Worm (Caenorhabditis elegans) whole organism, midembryonic: ENCODE data around the gene F10D2.8.

Source experiments
- T22C8.4 ChIP-seq: fragments of 200-800 bp; sonication (Bioruptor generic); IDR thresholded peaks from 2 replicates; pipeline ENCODE4 v1.3.6; 2022; ENCODE audit warnings: missing genetic modification characterization, missing compliant biosample characterization
- cog-1 ChIP-seq: sonication (generic microtip); optimal IDR thresholded peaks from 2 replicates; lab custom pipeline; 2016; ENCODE audit warnings: missing genetic modification characterization, missing compliant biosample characterization
- flt-1 ChIP-seq: fragments of 200-800 bp; sonication (Bioruptor generic); IDR thresholded peaks from 2 replicates; pipeline ENCODE4 v1.3.6; 2022; ENCODE audit warnings: missing genetic modification characterization, missing compliant biosample characterization
- klf-2 ChIP-seq: fragments of 200-800 bp; sonication (Bioruptor generic); conservative IDR thresholded peaks from 2 replicates; pipeline ENCODE4 v1.3.6; 2022; ENCODE audit warnings: missing genetic modification reagents, missing genetic modification characterization, missing compliant biosample characterization
- med-1 ChIP-seq: sonication (generic microtip); optimal IDR thresholded peaks from 2 replicates; lab custom pipeline; 2017; ENCODE audit warnings: missing genetic modification characterization, mild to moderate bottlenecking, missing compliant biosample characterization, antibody characterized with exemption, missing genetic modification reagents; ENCODE audit not compliant: insufficient read depth
- ref-1 ChIP-seq: fragments of 200-800 bp; sonication (Bioruptor generic); conservative IDR thresholded peaks from 2 replicates; pipeline ENCODE4 v1.3.6; 2022; ENCODE audit warnings: missing genetic modification reagents, missing genetic modification characterization, missing compliant biosample characterization
- tab-1 ChIP-seq: fragments of 200-800 bp; sonication (Bioruptor generic); IDR thresholded peaks from 2 replicates; pipeline ENCODE4 v1.3.6; 2022; ENCODE audit warnings: missing genetic modification characterization, missing compliant biosample characterization
- ztf-23 ChIP-seq: fragments of 200-800 bp; sonication (Bioruptor generic); IDR thresholded peaks from 2 replicates; pipeline ENCODE4 v1.3.6; 2022; ENCODE audit warnings: missing genetic modification reagents, missing genetic modification characterization, missing compliant biosample characterization
- ztf-29 ChIP-seq: fragments of 200-800 bp; sonication (Bioruptor generic); IDR thresholded peaks from 2 replicates; pipeline ENCODE4 v1.3.6; 2022; ENCODE audit warnings: missing genetic modification reagents, missing genetic modification characterization, missing compliant biosample characterization

F10D2.8 gene

DNA sequence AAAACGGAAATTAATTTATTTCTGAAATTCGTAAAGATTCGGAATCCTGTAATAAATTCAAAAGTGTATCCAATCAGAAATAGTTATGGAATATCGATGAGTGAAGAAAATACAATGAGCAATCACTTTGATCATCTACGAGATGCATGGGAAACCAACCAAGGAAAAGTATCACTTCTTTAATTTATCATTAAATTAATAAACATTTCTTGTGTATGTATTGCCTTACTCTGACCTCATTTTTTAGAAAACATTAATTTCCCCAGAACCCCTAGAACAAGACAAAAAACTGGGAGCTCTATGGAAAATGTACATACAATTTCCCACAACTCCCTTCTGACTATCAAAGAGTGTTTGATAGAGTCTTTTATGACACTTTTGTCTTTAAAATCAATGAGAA, 16.6 kb downstream of the F10D2.8 start, which contains the start of gene F10D2.16:
Gene F10D2.16 (plus strand): TSS at position 301 of the 400 bp plus-strand sequence.
- TF ChIP-seq T22C8.4 (GFP tag; lab: Robert Waterston, UW), result no peak
- no peak for TF ChIP-seq ztf-23 (GFP tag; lab: Robert Waterston, UW)
- no peak for TF ChIP-seq tab-1 (GFP tag; lab: Robert Waterston, UW)
- TF ChIP-seq med-1, result no peak
- no peak for TF ChIP-seq ztf-29
- no peak for TF ChIP-seq klf-2 (GFP tag; lab: Robert Waterston, UW)
- no peak for TF ChIP-seq cog-1 (tag; lab: Kevin White, UChicago)
- no peak for TF ChIP-seq ref-1 (GFP tag; lab: Robert Waterston, UW)
- no peak for TF ChIP-seq flt-1 (GFP tag; lab: Robert Waterston, UW)

DNA sequence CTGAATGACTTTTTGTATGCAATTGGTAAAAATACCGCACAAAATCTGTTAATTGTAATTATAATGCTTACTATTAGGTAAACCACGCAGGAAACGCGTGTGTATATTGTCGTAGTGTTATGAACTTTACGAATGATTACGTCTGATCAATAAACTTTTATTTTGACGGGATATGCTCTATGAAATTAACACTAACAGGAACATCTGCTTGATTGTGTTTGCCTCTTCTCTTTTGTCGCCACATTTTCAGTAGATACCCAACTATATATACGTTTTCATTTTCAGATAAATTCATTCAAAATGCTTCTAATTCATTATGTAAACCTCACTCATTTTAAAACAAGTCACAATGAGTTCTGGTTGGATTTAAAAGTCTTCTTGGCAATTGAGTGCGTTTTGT, 18.3 kb downstream of the F10D2.8 start, which contains the start of gene sre-10:
Gene sre-10 (plus strand): TSS at position 301 of the 400 bp plus-strand sequence.
- TF ChIP-seq cog-1 (tag; lab: Kevin White, UChicago), result no peak
- no peak for TF ChIP-seq tab-1 (GFP tag; lab: Robert Waterston, UW)
- TF ChIP-seq ztf-23 (GFP tag; lab: Robert Waterston, UW), result no peak
- no peak for TF ChIP-seq flt-1 (GFP tag; lab: Robert Waterston, UW)
- no peak for TF ChIP-seq T22C8.4 (GFP tag; lab: Robert Waterston, UW)
- no peak for TF ChIP-seq med-1
- no peak for TF ChIP-seq ztf-29
- TF ChIP-seq klf-2 (GFP tag; lab: Robert Waterston, UW), result no peak
- TF ChIP-seq ref-1 (GFP tag; lab: Robert Waterston, UW), result no peak

DNA sequence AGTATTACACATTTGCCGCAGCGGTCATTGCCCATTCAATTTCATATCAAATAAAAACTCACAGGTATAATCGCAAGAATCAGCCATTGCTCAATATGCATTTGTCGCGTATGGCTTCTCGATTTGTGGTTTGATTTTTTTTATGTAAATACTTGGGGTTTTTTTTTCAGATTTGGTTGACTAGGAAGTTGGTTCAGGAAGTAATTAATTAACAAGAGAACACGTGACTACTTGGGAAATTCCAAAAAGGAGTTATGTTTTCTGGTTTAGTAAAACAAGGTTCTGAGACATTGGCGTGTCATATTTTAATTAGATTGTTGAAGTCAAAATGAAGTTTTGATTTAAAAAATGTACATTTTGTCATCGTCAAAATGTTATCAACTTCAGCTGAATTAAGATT, 19.5 kb downstream of the F10D2.8 start, which contains the start of gene srx-36:
Gene srx-36 (minus strand): TSS at position 101 of the 400 bp plus-strand sequence.
- no peak for TF ChIP-seq cog-1 (tag; lab: Kevin White, UChicago)
- no peak for TF ChIP-seq med-1
- TF ChIP-seq ztf-29, result no peak
- no peak for TF ChIP-seq ztf-23 (GFP tag; lab: Robert Waterston, UW)
- TF ChIP-seq tab-1 (GFP tag; lab: Robert Waterston, UW), result no peak
- TF ChIP-seq flt-1 (GFP tag; lab: Robert Waterston, UW), result no peak
- TF ChIP-seq klf-2 (GFP tag; lab: Robert Waterston, UW), result no peak
- TF ChIP-seq T22C8.4 (GFP tag; lab: Robert Waterston, UW), result no peak
- TF ChIP-seq ref-1 (GFP tag; lab: Robert Waterston, UW), result no peak

DNA sequence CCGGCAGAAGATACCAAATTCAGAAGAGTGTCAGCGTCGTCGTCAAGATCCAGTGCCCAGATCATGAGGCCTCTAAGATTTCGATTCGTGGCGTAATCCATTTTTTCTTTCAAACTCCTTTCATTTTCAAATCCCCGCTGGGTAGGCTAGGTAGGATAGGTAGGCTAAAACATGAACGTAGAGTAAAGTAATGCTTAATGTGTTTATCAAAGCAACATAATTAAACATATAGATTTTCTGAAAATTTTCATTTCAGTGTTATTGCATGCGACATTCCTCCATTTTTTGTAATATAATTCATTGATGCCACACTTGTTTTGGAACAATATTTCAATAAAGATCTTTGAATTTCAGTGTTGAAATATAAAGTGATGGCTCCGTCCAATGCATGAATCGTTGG, 21.1 kb downstream of the F10D2.8 start, which contains the start of gene T01C4.8:
Gene T01C4.8 (minus strand): TSS at position 101 of the 400 bp plus-strand sequence.
- TF ChIP-seq T22C8.4 (GFP tag; lab: Robert Waterston, UW), result no peak

DNA sequence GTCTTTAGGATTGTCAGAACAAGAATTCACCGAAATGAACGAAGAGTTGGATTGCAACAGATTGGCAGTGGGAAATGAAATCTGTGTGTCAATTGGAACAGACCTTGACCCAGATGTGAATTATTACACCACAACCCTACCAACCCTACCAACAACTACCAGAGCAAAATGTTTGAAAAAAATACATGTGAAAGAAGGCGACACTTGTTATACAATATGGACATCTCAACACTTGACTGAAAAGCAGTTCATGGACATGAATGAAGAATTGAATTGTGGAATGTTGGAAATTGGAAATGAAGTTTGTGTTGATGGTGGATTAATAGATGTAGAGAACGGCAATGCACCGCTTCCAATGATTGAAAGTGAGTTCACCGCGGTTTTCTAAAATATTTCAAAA, 26.5 kb downstream of the F10D2.8 start:
- TF ChIP-seq ztf-23 (GFP tag; lab: Robert Waterston, UW) (no peak), ztf-29 (no peak), tab-1 (GFP tag; lab: Robert Waterston, UW) (no peak), klf-2 (GFP tag; lab: Robert Waterston, UW) (no peak)

DNA sequence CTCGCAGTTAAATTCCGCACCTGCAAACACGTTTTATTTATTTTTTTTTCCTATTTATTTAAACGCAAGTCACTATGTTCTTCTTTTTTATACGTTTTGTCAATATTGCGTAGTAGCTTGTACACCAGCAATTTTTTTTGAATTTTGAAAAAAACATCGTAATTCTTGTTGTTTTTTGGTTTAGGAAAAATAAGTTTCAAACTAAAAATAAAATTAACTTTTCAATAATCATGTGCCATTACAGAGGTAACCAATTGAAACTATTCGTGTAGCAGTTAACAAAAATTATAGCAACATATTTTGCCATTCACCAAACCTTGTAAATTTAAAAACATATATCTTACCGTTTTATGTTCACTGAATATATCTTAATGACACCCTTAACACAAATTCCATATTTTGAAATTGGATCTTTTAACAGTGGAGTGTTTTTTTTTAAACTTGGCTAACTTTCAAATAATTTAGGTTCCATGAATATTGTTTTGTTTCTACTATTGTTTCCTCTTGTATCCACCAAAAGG, 27.3 kb downstream of the F10D2.8 start, which contains the start of gene lmd-5:
Gene lmd-5 (plus strand): TSS at position 471 of the 521 bp plus-strand sequence.
- TF ChIP-seq tab-1 (GFP tag; lab: Robert Waterston, UW), result no peak
- no peak for TF ChIP-seq T22C8.4 (GFP tag; lab: Robert Waterston, UW)
- TF ChIP-seq med-1, result no peak
- no peak for TF ChIP-seq ztf-23 (GFP tag; lab: Robert Waterston, UW)
- TF ChIP-seq ztf-29, result no peak
- TF ChIP-seq flt-1 (GFP tag; lab: Robert Waterston, UW), result no peak
- no peak for TF ChIP-seq cog-1 (tag; lab: Kevin White, UChicago)
- TF ChIP-seq ref-1 (GFP tag; lab: Robert Waterston, UW), result no peak
- TF ChIP-seq klf-2 (GFP tag; lab: Robert Waterston, UW), result no peak

DNA sequence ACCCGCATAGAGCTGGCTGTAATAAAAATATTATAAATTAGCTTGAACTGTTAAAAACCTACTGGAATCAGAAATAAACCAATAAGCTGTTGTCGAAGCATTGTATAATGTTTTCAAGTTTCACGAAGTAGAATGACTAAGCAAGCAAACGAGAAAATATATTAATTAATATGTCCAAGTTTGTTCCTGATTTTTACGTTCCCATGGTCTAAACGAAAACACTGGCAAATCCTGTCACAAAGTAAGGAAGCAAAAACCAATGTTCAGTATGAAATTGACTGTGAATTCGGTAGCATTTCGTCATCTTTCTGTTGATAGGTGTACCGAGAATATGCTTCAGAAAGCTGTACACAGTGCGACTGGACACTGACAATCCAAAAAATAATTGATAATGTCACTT, 30.3 kb downstream of the F10D2.8 start, which contains the start of gene srx-34:
Gene srx-34 (minus strand): TSS at position 101 of the 400 bp plus-strand sequence.
- TF ChIP-seq med-1, result no peak
- no peak for TF ChIP-seq klf-2 (GFP tag; lab: Robert Waterston, UW)
- no peak for TF ChIP-seq cog-1 (tag; lab: Kevin White, UChicago)
- TF ChIP-seq flt-1 (GFP tag; lab: Robert Waterston, UW), result no peak
- no peak for TF ChIP-seq T22C8.4 (GFP tag; lab: Robert Waterston, UW)
- no peak for TF ChIP-seq ztf-29
- no peak for TF ChIP-seq ztf-23 (GFP tag; lab: Robert Waterston, UW)
- TF ChIP-seq ref-1 (GFP tag; lab: Robert Waterston, UW), result no peak
- no peak for TF ChIP-seq tab-1 (GFP tag; lab: Robert Waterston, UW)

DNA sequence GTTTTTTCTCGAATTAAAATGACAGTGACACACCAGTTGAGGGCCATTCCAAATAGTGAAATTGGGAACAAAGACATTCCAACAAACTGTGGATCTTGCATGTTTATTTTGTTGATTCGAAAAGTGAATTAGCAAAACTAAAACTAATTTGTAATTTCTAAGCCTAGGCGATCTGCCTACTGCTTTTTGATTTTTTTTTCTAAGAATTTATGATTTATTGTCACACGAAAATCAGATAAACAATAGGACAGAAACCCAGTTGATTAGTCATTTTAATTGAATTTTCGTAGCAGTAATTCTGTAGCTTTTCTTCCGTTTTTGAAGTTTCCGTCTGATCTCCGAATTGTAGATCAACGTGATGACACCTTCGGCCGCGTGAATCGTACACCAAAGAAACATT, 31.7 kb downstream of the F10D2.8 start, which contains the start of gene srx-33:
Gene srx-33 (minus strand): TSS at position 101 of the 400 bp plus-strand sequence.
- no peak for TF ChIP-seq med-1
- TF ChIP-seq ztf-29, result no peak
- no peak for TF ChIP-seq klf-2 (GFP tag; lab: Robert Waterston, UW)
- no peak for TF ChIP-seq flt-1 (GFP tag; lab: Robert Waterston, UW)
- TF ChIP-seq T22C8.4 (GFP tag; lab: Robert Waterston, UW), result no peak

DNA sequence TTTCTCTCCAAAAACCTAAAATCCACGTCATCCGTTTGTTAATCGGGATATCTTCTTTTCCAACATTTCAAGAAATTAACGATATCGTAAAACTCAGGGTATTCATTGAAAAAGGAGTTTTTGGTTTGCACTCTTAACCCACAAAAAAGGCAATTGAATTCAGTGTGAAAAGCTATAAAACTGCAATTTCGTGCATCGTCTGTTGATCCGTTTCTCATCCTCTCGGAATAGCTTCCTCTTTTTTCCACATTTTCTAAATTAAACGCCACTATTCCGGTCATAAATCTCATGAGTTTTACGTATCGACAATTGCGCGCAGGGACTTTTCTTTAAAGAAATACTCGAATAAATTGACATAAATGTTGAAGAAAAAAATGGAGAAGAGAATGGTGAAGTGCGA, 38.3 kb downstream of the F10D2.8 start:
- TF ChIP-seq ztf-23 (GFP tag; lab: Robert Waterston, UW) (no peak), flt-1 (GFP tag; lab: Robert Waterston, UW) (no peak), med-1 (no peak), tab-1 (GFP tag; lab: Robert Waterston, UW) (no peak), ztf-29 (no peak), klf-2 (GFP tag; lab: Robert Waterston, UW) (no peak), cog-1 (tag; lab: Kevin White, UChicago) (no peak), T22C8.4 (GFP tag; lab: Robert Waterston, UW) (no peak), ref-1 (GFP tag; lab: Robert Waterston, UW) (no peak)

DNA sequence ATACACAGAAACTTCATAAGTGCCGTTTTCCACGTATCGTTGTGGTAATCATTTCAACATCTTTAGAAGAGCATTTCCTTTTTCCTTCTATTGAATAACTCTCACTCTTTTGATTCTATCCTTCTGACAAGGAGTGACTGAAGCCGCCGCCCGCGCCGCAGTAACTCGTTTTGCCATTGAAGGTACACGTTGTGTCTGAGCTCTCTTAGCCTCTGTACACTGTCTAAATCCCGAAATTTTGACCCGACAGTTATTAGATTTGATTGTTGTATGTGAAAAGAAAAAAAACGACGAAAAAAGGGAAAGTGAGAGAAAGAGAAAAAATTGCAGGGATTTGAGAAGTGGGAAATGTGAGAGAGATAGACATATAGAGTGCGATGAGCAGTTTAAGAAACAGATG, 39.2 kb downstream of the F10D2.8 start:
- no peak for TF ChIP-seq ztf-29
- TF ChIP-seq tab-1 (GFP tag; lab: Robert Waterston, UW), result no peak
- no peak for TF ChIP-seq ref-1 (GFP tag; lab: Robert Waterston, UW)
- TF ChIP-seq med-1, result no peak
- no peak for TF ChIP-seq cog-1 (tag; lab: Kevin White, UChicago)
- TF ChIP-seq flt-1 (GFP tag; lab: Robert Waterston, UW), result no peak
- no peak for TF ChIP-seq T22C8.4 (GFP tag; lab: Robert Waterston, UW)
